Fruit fly (Drosophila melanogaster) whole organism, embryonic: ENCODE results near the gene CG5541.

ENCODE experiments used
- Aef1 ChIP-seq: fragments of 200-800 bp; sonication (Bioruptor generic); IDR thresholded peaks from 3 replicates; pipeline ENCODE4 v1.3.6; 2022; ENCODE audit warnings: missing biosample characterization, missing genetic modification characterization
- Atf6 ChIP-seq: fragments of 200-800 bp; sonication (Bioruptor generic); IDR thresholded peaks from 2 replicates; pipeline ENCODE4 v1.3.6; 2022; ENCODE audit warnings: missing biosample characterization, missing genetic modification characterization
- B-H1 ChIP-seq: fragments of 200-800 bp; sonication (Bioruptor generic); IDR thresholded peaks from 3 replicates; pipeline ENCODE4 v1.3.6; 2022; ENCODE audit warnings: missing biosample characterization, missing genetic modification characterization
- CG10321 ChIP-seq: fragments of 200-800 bp; sonication (Bioruptor generic); IDR thresholded peaks from 2 replicates; pipeline ENCODE4 v1.3.6; 2022; ENCODE audit warnings: missing biosample characterization, missing genetic modification characterization
- CG11085 ChIP-seq: fragments of 200-800 bp; sonication (Bioruptor generic); IDR thresholded peaks from 2 replicates; pipeline ENCODE4 v1.3.6; 2022; ENCODE audit warnings: missing biosample characterization, missing genetic modification characterization
- CG11456 ChIP-seq: fragments of 200-800 bp; sonication (Bioruptor generic); IDR thresholded peaks from 3 replicates; pipeline ENCODE4 v1.3.6; 2022; ENCODE audit warnings: missing biosample characterization, missing genetic modification characterization
- CG12155 ChIP-seq: fragments of 200-800 bp; sonication (Bioruptor generic); optimal IDR thresholded peaks from 3 replicates; lab custom pipeline; 2016; ENCODE audit warnings: missing biosample characterization, missing genetic modification characterization
- CG13123 ChIP-seq: fragments of 200-800 bp; sonication (Bioruptor generic); optimal IDR thresholded peaks from 2 replicates; lab custom pipeline; 2016; ENCODE audit warnings: missing biosample characterization, missing genetic modification characterization
- CG14050 ChIP-seq: fragments of 200-800 bp; sonication (Bioruptor generic); IDR thresholded peaks from 3 replicates; pipeline ENCODE4 v1.3.6; 2022; ENCODE audit warnings: missing biosample characterization, missing genetic modification characterization
- CG16863 ChIP-seq: fragments of 200-800 bp; sonication (Bioruptor generic); optimal IDR thresholded peaks from 3 replicates; lab custom pipeline; 2016; ENCODE audit warnings: missing biosample characterization, missing genetic modification characterization
- CG18764 ChIP-seq: fragments of 200-800 bp; sonication (Bioruptor generic); optimal IDR thresholded peaks from 3 replicates; lab custom pipeline; 2016; ENCODE audit warnings: missing biosample characterization, missing genetic modification characterization
- CG2202 ChIP-seq: fragments of 200-800 bp; sonication (Bioruptor generic); optimal IDR thresholded peaks from 2 replicates; lab custom pipeline; 2018; ENCODE audit warnings: missing biosample characterization, mild to moderate bottlenecking, missing genetic modification characterization
- CG3281 ChIP-seq: fragments of 200-800 bp; sonication (Bioruptor generic); optimal IDR thresholded peaks from 3 replicates; lab custom pipeline; 2017; ENCODE audit warnings: missing biosample characterization, mild to moderate bottlenecking, missing genetic modification characterization
- CG33213 ChIP-seq: fragments of 200-800 bp; sonication (Bioruptor generic); optimal IDR thresholded peaks from 3 replicates; lab custom pipeline; 2016; ENCODE audit warnings: missing biosample characterization, missing genetic modification characterization
- CG6765 ChIP-seq: fragments of 200-800 bp; sonication (Bioruptor generic); optimal IDR thresholded peaks from 3 replicates; lab custom pipeline; 2017; ENCODE audit warnings: missing biosample characterization, mild to moderate bottlenecking, missing genetic modification characterization
- CG7556 ChIP-seq: fragments of 200-800 bp; sonication (Bioruptor generic); optimal IDR thresholded peaks from 2 replicates; lab custom pipeline; 2017; ENCODE audit warnings: missing biosample characterization, mild to moderate bottlenecking, missing genetic modification characterization
- CG7745 ChIP-seq: fragments of 200-800 bp; sonication (Bioruptor generic); optimal IDR thresholded peaks from 2 replicates; lab custom pipeline; 2018; ENCODE audit warnings: missing biosample characterization, mild to moderate bottlenecking, missing genetic modification characterization, moderate library complexity
- CTCF ChIP-seq: fragments of 200-800 bp; sonication (Bioruptor generic); optimal IDR thresholded peaks from 2 replicates; lab custom pipeline; 2017; ENCODE audit warnings: missing biosample characterization, mild to moderate bottlenecking, missing genetic modification characterization, moderate library complexity
- CkIIα-i1 ChIP-seq: fragments of 200-800 bp; sonication (Bioruptor generic); IDR thresholded peaks from 2 replicates; pipeline ENCODE4 v1.3.6; 2022; ENCODE audit warnings: missing biosample characterization, missing genetic modification characterization
- D ChIP-seq, 2 experiments: fragments of 200-800 bp in 1 of 2; fragments of >200 bp in 1 of 2; sonication (Bioruptor generic) in 1 of 2; optimal IDR thresholded peaks; 2 replicates in 1 of 2; 3 replicates in 1 of 2; lab custom pipeline; 2017; ENCODE audit warnings: mild to moderate bottlenecking in 1 of 2, missing biosample characterization in 1 of 2, missing genetic modification characterization in 1 of 2, missing genetic modification reagents in 1 of 2
- Dll ChIP-seq: fragments of 200-800 bp; sonication (Bioruptor generic); IDR thresholded peaks from 4 replicates; pipeline ENCODE4 v1.3.6; 2022; ENCODE audit warnings: missing biosample characterization, missing genetic modification characterization; ENCODE audit not compliant: partially characterized antibody
- Ets65A ChIP-seq: fragments of 200-800 bp; sonication (Bioruptor generic); peaks from one replicate; lab custom pipeline; 2016; ENCODE audit warnings: missing biosample characterization, missing genetic modification characterization
- HLH4C ChIP-seq: fragments of 200-800 bp; sonication (Bioruptor generic); IDR thresholded peaks from 3 replicates; pipeline ENCODE4 v1.3.6; 2022; ENCODE audit warnings: missing biosample characterization, missing genetic modification characterization; ENCODE audit not compliant: partially characterized antibody
- Hmx ChIP-seq: fragments of 200-800 bp; sonication (Bioruptor generic); optimal IDR thresholded peaks from 2 replicates; lab custom pipeline; 2016; ENCODE audit warnings: missing biosample characterization, missing genetic modification characterization
- Hr39 ChIP-seq: fragments of >200 bp; optimal IDR thresholded peaks from 2 replicates; lab custom pipeline; 2017
- Lhr ChIP-seq: fragments of 200-800 bp; sonication (Bioruptor generic); optimal IDR thresholded peaks from 3 replicates; lab custom pipeline; 2017; ENCODE audit warnings: mild to moderate bottlenecking, missing biosample characterization, missing genetic modification reagents, missing genetic modification characterization
- Mad ChIP-seq: fragments of 200-800 bp; sonication (Bioruptor generic); optimal IDR thresholded peaks from 2 replicates; lab custom pipeline; 2016; ENCODE audit warnings: missing biosample characterization, missing genetic modification characterization
- Meics ChIP-seq: fragments of 200-800 bp; sonication (Bioruptor generic); optimal IDR thresholded peaks from 2 replicates; lab custom pipeline; 2017; ENCODE audit warnings: missing biosample characterization, mild to moderate bottlenecking, missing genetic modification characterization
- Mrtf ChIP-seq: fragments of 200-800 bp; sonication (Bioruptor generic); IDR thresholded peaks from 3 replicates; pipeline ENCODE4 v1.3.6; 2022; ENCODE audit warnings: missing biosample characterization, missing genetic modification characterization
- Ravus ChIP-seq: fragments of 200-800 bp; sonication (Bioruptor generic); IDR thresholded peaks from 2 replicates; pipeline ENCODE4 v1.3.6; 2022; ENCODE audit warnings: missing biosample characterization, missing genetic modification characterization
- Sry-β ChIP-seq: fragments of 200-800 bp; sonication (Bioruptor generic); optimal IDR thresholded peaks from 2 replicates; lab custom pipeline; 2018; ENCODE audit warnings: missing biosample characterization, mild to moderate bottlenecking, missing genetic modification characterization, moderate library complexity
- Vsx1 ChIP-seq: fragments of 200-800 bp; sonication (Bioruptor generic); optimal IDR thresholded peaks from 2 replicates; lab custom pipeline; 2017; ENCODE audit warnings: missing biosample characterization, mild to moderate bottlenecking, missing genetic modification characterization, missing genetic modification reagents
- ap ChIP-seq: fragments of 200-800 bp; sonication (Bioruptor generic); IDR thresholded peaks from 2 replicates; pipeline ENCODE4 v1.3.6; 2022; ENCODE audit warnings: missing biosample characterization, missing genetic modification characterization
- bbx ChIP-seq: fragments of 200-800 bp; sonication (Bioruptor generic); IDR thresholded peaks from 2 replicates; pipeline ENCODE4 v1.3.6; 2022; ENCODE audit warnings: missing biosample characterization, missing genetic modification characterization; ENCODE audit not compliant: partially characterized antibody
- bowl ChIP-seq: fragments of 200-800 bp; sonication (Bioruptor generic); IDR thresholded peaks from 2 replicates; pipeline ENCODE4 v1.3.6; 2022; ENCODE audit warnings: missing biosample characterization, missing genetic modification characterization
- corto ChIP-seq: fragments of 200-800 bp; sonication (Bioruptor generic); optimal IDR thresholded peaks from 2 replicates; lab custom pipeline; 2016; ENCODE audit warnings: missing biosample characterization, mild to moderate bottlenecking, missing genetic modification characterization, moderate library complexity
- dimm ChIP-seq: fragments of 200-800 bp; sonication (Bioruptor generic); IDR thresholded peaks from 2 replicates; pipeline ENCODE4 v1.3.6; 2022; ENCODE audit warnings: missing biosample characterization, missing genetic modification characterization
- ems ChIP-seq: fragments of 200-800 bp; sonication (Bioruptor generic); optimal IDR thresholded peaks from 3 replicates; lab custom pipeline; 2016; ENCODE audit warnings: missing biosample characterization, missing genetic modification characterization
- fd102C ChIP-seq: fragments of 200-800 bp; sonication (Bioruptor generic); optimal IDR thresholded peaks from 2 replicates; lab custom pipeline; 2018; ENCODE audit warnings: missing biosample characterization, mild to moderate bottlenecking, missing genetic modification characterization, moderate library complexity
- fd64A ChIP-seq: fragments of 200-800 bp; sonication (Bioruptor generic); optimal IDR thresholded peaks from 3 replicates; lab custom pipeline; 2018; ENCODE audit warnings: missing biosample characterization, mild to moderate bottlenecking, missing genetic modification characterization
- fru ChIP-seq: fragments of >200 bp; optimal IDR thresholded peaks from 2 replicates; lab custom pipeline; 2017
- gem ChIP-seq: fragments of 200-800 bp; sonication (Bioruptor generic); optimal IDR thresholded peaks from 2 replicates; lab custom pipeline; 2019; ENCODE audit warnings: missing biosample characterization, mild to moderate bottlenecking, missing genetic modification characterization, moderate library complexity
- phol ChIP-seq: fragments of 200-800 bp; sonication (Bioruptor generic); optimal IDR thresholded peaks from 3 replicates; lab custom pipeline; 2018; ENCODE audit warnings: missing biosample characterization, mild to moderate bottlenecking, missing genetic modification characterization, moderate library complexity
- prd ChIP-seq, 3 experiments: fragments of >200 bp in 2 of 3; fragments of 200-800 bp in 1 of 3; sonication (Bioruptor generic) in 1 of 3; optimal IDR thresholded peaks in 2 of 3; IDR thresholded peaks in 1 of 3; 2 replicates in 2 of 3; 3 replicates in 1 of 3; pipeline versions ENCODE4 v1.3.6 to Lab custom; 2017 to 2022; ENCODE audit warnings: missing biosample characterization in 1 of 3, missing genetic modification characterization in 1 of 3
- rib ChIP-seq: fragments of 200-800 bp; sonication (Bioruptor generic); IDR thresholded peaks from 2 replicates; pipeline ENCODE4 v1.3.6; 2022; ENCODE audit warnings: missing biosample characterization, missing genetic modification characterization
- sd ChIP-seq: fragments of 200-800 bp; sonication (Bioruptor generic); optimal IDR thresholded peaks from 3 replicates; lab custom pipeline; 2018; ENCODE audit warnings: missing biosample characterization, mild to moderate bottlenecking, missing genetic modification characterization, moderate library complexity
- sens ChIP-seq: fragments of 200-800 bp; sonication (Bioruptor generic); peaks from one replicate; lab custom pipeline; 2016; ENCODE audit warnings: missing biosample characterization, missing genetic modification characterization
- sim ChIP-seq: fragments of 200-800 bp; sonication (Bioruptor generic); IDR thresholded peaks from 2 replicates; pipeline ENCODE4 v1.3.6; 2022; ENCODE audit warnings: missing biosample characterization, missing genetic modification characterization
- tin ChIP-seq: fragments of 200-800 bp; sonication (Bioruptor generic); optimal IDR thresholded peaks from 3 replicates; lab custom pipeline; 2016; ENCODE audit warnings: missing biosample characterization, missing genetic modification characterization
- ttk ChIP-seq: fragments of 200-800 bp; sonication (Bioruptor generic); IDR thresholded peaks from 2 replicates; pipeline ENCODE4 v2.1.2; 2022; ENCODE audit warnings: missing biosample characterization, missing genetic modification characterization

CG5541 gene

dm6 chrX:15085777-15086510, 42.0 kb downstream of the CG5541 start, which contains the start of the genes CG15027 and Dbct (continued):
- TF ChIP-seq Aef1 (peak; percentile 64), Hr39 (lab: Kevin White, UChicago) (no peak), B-H1 (GFP tag; lab: Robert Waterston, UW) (peak; percentile 60), sim (GFP tag; lab: Robert Waterston, UW) (no peak), sd (tag; lab: Kevin White, UChicago) (peak; percentile 87), corto (peak; percentile 55), CG11456 (GFP tag; lab: Robert Waterston, UW) (peak; percentile 66; the same call in 1 of the 3 replicates), Dll (peak; percentile 88), CG16863 (GFP tag; lab: Kevin White, UChicago) (no peak), fd102C (GFP tag; lab: Kevin White, UChicago) (no peak), CG13123 (GFP tag; lab: Kevin White, UChicago) (peak; percentile 24), rib (GFP tag; lab: Robert Waterston, UW) (0 out of 2 replicates have a peak, but pooled peaks have one; percentile 34), Mad (GFP tag; lab: Kevin White, UChicago) (peak; percentile 30), Ravus (GFP tag; lab: Robert Waterston, UW) (no peak; the same call in 1 of the 2 replicates), fd64A (GFP tag; lab: Kevin White, UChicago) (no peak), ems (GFP tag; lab: Kevin White, UChicago) (no peak), bowl (no peak), phol (tag; lab: Kevin White, UChicago) (peak; percentile 75), CG2202 (peak; percentile 33), bbx (GFP tag; lab: Robert Waterston, UW) (no peak), ap (GFP tag; lab: Robert Waterston, UW) (0 out of 2 replicates have a peak, but pooled peaks have one; percentile 29), CG33213 (GFP tag; lab: Kevin White, UChicago) (no peak), Ets65A (GFP tag; lab: Kevin White, UChicago) (peak; percentile 92), gem (tag; lab: Kevin White, UChicago) (peak; percentile 82), Sry-β (GFP tag; lab: Kevin White, UChicago) (no peak), sens (peak; percentile 6), CG11085 (GFP tag; lab: Robert Waterston, UW) (peak; percentile 60; the same call in 1 of the 2 replicates), HLH4C (GFP tag; lab: Robert Waterston, UW) (peak; percentile 62; the same call in 2 of the 3 replicates), fru (no peak), Vsx1 (GFP tag; lab: Kevin White, UChicago) (no peak), CkIIα-i1 (GFP tag; lab: Robert Waterston, UW) (no peak), ttk (GFP tag; lab: Robert Waterston, UW) (peak; percentile 46), Mrtf (0 out of 3 replicates have a peak, but pooled peaks have one; percentile 5), Hmx (GFP tag; lab: Kevin White, UChicago) (no peak), CG3281 (GFP tag; lab: Kevin White, UChicago) (peak; percentile 35), Atf6 (GFP tag; lab: Robert Waterston, UW) (peak; percentile 49), CG12155 (GFP tag; lab: Kevin White, UChicago) (peak; percentile 63), CG10321 (GFP tag; lab: Robert Waterston, UW) (no peak), Meics (peak; percentile 42), D (optimal IDR thresholded peaks at IDR 0.05; lab: Kevin White, UChicago) (no peak), D (GFP tag; optimal IDR thresholded peaks at IDR 0.05; lab: Kevin White, UChicago) (peak; percentile 30), CG18764 (GFP tag; lab: Kevin White, UChicago) (peak; percentile 52), CG7556 (GFP tag; lab: Kevin White, UChicago) (peak; percentile 43), prd (optimal IDR thresholded peaks at IDR 0.05; lab: Kevin White, UChicago) (no peak), prd (GFP tag; IDR thresholded peaks at IDR 0.05; lab: Robert Waterston, UW) (peak; percentile 79), CG14050 (GFP tag; lab: Robert Waterston, UW) (peak; percentile 22; the same call in 1 of the 3 replicates), tin (GFP tag; lab: Kevin White, UChicago) (peak; percentile 57), dimm (no peak), CTCF (GFP tag; lab: Kevin White, UChicago) (no peak), CG6765 (GFP tag; lab: Kevin White, UChicago) (peak; percentile 27), Lhr (peak; percentile 14), CG7745 (no peak)
